Fruit fly (Drosophila melanogaster) whole organism, prepupa: ENCODE measurements around the gene CG43389.

ENCODE experiments used
- CG10631 ChIP-seq: fragments of 200-800 bp; sonication (Bioruptor generic); optimal IDR thresholded peaks from 2 replicates; lab custom pipeline; 2016; ENCODE audit warnings: missing biosample characterization, missing genetic modification characterization
- CG11294 ChIP-seq: fragments of 200-800 bp; sonication (Bioruptor generic); IDR thresholded peaks from 2 replicates; pipeline ENCODE4 v1.3.6; 2022; ENCODE audit warnings: missing biosample characterization, missing genetic modification characterization
- CG16779 ChIP-seq: fragments of 200-800 bp; sonication (Bioruptor generic); optimal IDR thresholded peaks from 3 replicates; lab custom pipeline; 2017; ENCODE audit warnings: missing biosample characterization, mild to moderate bottlenecking, missing genetic modification characterization
- CG3919 ChIP-seq: fragments of 200-800 bp; sonication (Bioruptor generic); optimal IDR thresholded peaks from 3 replicates; lab custom pipeline; 2016; ENCODE audit warnings: missing biosample characterization, missing genetic modification characterization
- CG6854 ChIP-seq: fragments of 200-800 bp; sonication (Bioruptor generic); optimal IDR thresholded peaks from 2 replicates; lab custom pipeline; 2017; ENCODE audit warnings: missing biosample characterization, mild to moderate bottlenecking, missing genetic modification characterization
- CG8119 ChIP-seq: fragments of 200-800 bp; sonication (Bioruptor generic); IDR thresholded peaks from 3 replicates; pipeline ENCODE4 v1.3.6; 2022; ENCODE audit warnings: missing biosample characterization, missing genetic modification characterization
- CG8632 ChIP-seq: fragments of 200-800 bp; sonication (Bioruptor generic); optimal IDR thresholded peaks from 3 replicates; lab custom pipeline; 2016; ENCODE audit warnings: missing biosample characterization, missing genetic modification characterization
- Eip93F ChIP-seq: fragments of 200-800 bp; sonication (Bioruptor generic); optimal IDR thresholded peaks from 2 replicates; lab custom pipeline; 2016; ENCODE audit warnings: missing biosample characterization, mild to moderate bottlenecking, missing genetic modification characterization
- Hr39 ChIP-seq: fragments of 200-800 bp; sonication (Bioruptor generic); optimal IDR thresholded peaks from 2 replicates; lab custom pipeline; 2016; ENCODE audit warnings: missing biosample characterization, missing genetic modification characterization
- Lpt ChIP-seq: fragments of 200-800 bp; sonication (Bioruptor generic); optimal IDR thresholded peaks from 3 replicates; lab custom pipeline; 2016; ENCODE audit warnings: missing biosample characterization, missing genetic modification characterization
- OdsH ChIP-seq: fragments of 200-800 bp; sonication (Bioruptor generic); optimal IDR thresholded peaks from 3 replicates; lab custom pipeline; 2016; ENCODE audit warnings: missing biosample characterization, missing genetic modification characterization

dm6 chr3L:3259703-3260102, 11.9 kb downstream of the CG43389 start:
- TF ChIP-seq CG8632 (peak; percentile 84), CG8119 (peak; percentile 91), CG16779 (tag; lab: Kevin White, UChicago) (peak; percentile 71), CG6854 (GFP tag; lab: Kevin White, UChicago) (peak; percentile 67), CG10631 (GFP tag; lab: Kevin White, UChicago) (peak; percentile 91), OdsH (GFP tag; lab: Kevin White, UChicago) (peak; percentile 85), Lpt (peak; percentile 76), Hr39 (GFP tag; lab: Kevin White, UChicago) (peak; percentile 83), CG11294 (no peak; the same call in none of the 2 replicates), Eip93F (GFP tag; lab: Kevin White, UChicago) (peak; percentile 35), CG3919 (GFP tag; lab: Kevin White, UChicago) (peak; percentile 87)
